Worm (Caenorhabditis elegans) whole organism, L4/young adult: ENCODE results near the gene irld-20.

Source experiments
- W03F9.2 ChIP-seq: fragments of 150-350 bp; optimal IDR thresholded peaks from 2 replicates; lab custom pipeline; 2014; ENCODE audit warnings: missing biosample characterization, missing genetic modification characterization
- him-1 ChIP-seq: sonication (generic microtip); optimal IDR thresholded peaks from 2 replicates; lab custom pipeline; 2016; ENCODE audit warnings: missing genotype, missing genetic modification reagents, missing genetic modification characterization, missing compliant biosample characterization

DNA sequence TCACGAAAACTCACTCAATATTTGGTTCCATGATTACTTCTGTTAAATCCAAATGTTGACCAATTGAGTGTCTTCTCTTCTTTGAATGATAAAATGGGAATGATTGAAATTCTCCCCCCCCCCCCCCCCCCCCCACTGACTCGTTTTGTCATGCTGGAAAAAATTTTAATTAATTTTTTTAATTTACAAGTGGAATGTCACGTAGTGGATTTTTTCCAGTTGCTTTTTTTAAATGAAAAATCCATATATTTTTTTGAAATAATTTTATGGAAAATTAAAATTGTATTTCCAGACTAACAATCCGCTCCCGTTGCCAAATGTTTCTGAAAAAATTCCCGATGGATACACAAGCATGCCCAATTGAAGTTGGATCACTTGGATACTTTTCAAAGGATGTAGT lies 38.5 kb downstream of the irld-20 start, which contains the start of gene BE10.1:
- no peak for TF ChIP-seq him-1 (tag; lab: Kevin White, UChicago)
- TF ChIP-seq W03F9.2 = no peak
